Worm (Caenorhabditis elegans): ENCODE measurements around the gene T19C3.7.
A peak's percentile ranks its signal among the peaks of the same experiment; 100 is the strongest.

Gene T19C3.7

ce11 chrIII:668303-668893 lies 32.4 kb upstream of the T19C3.7 start, which contains the start of gene W02B3.3 (continued):
- peak; percentile 55 for TF ChIP-seq fos-1 (tag; optimal IDR thresholded peaks at IDR 0.05)
- no peak for TF ChIP-seq efl-3 (GFP tag; optimal IDR thresholded peaks at IDR 0.05)
- peak; percentile 86 for TF ChIP-seq unc-86 (tag; optimal IDR thresholded peaks at IDR 0.05)
- no peak for TF ChIP-seq mef-2 (tag; optimal IDR thresholded peaks at IDR 0.05)
- TF ChIP-seq isw-1 (GFP tag; IDR thresholded peaks at IDR 0.05): peak; percentile 66
- peak; percentile 42 to 70 for TF ChIP-seq lsy-2 (tag; optimal IDR thresholded peaks at IDR 0.05)
- peak; percentile 55 for TF ChIP-seq xbp-1 (tag; optimal IDR thresholded peaks at IDR 0.05)
- TF ChIP-seq tlp-1 (tag; optimal IDR thresholded peaks at IDR 0.05): no peak
- peak in 1 of 2 experiments; percentile 27 for TF ChIP-seq lin-35 (GFP tag; optimal IDR thresholded peaks at IDR 0.05)
- peak; percentile 48 for TF ChIP-seq ceh-8 (GFP tag; optimal IDR thresholded peaks at IDR 0.05)
- peak; percentile 79 for TF ChIP-seq snu-23 (GFP tag; optimal IDR thresholded peaks at IDR 0.05)
- peak; percentile 47 for TF ChIP-seq irx-1 (tag; optimal IDR thresholded peaks at IDR 0.05)
- peak; percentile 40 for TF ChIP-seq tbx-2 (tag; optimal IDR thresholded peaks at IDR 0.05)
- TF ChIP-seq aly-2 (tag; optimal IDR thresholded peaks at IDR 0.05): no peak
- TF ChIP-seq mab-9 (GFP tag; IDR thresholded peaks at IDR 0.05): peak; percentile 40; the same call in 1 of the 2 replicates
- TF ChIP-seq sptf-1 (tag; optimal IDR thresholded peaks at IDR 0.05): no peak
- TF ChIP-seq nhr-47 (tag; optimal IDR thresholded peaks at IDR 0.05): peak; percentile 79
- peak; percentile 96 for TF ChIP-seq lin-14 (GFP tag; optimal IDR thresholded peaks at IDR 0.05)
- TF ChIP-seq mdl-1 (tag; optimal IDR thresholded peaks at IDR 0.05): peak in 1 of 2 experiments; percentile 34
- TF ChIP-seq zip-4 (GFP tag; optimal IDR thresholded peaks at IDR 0.05): no peak
- TF ChIP-seq lir-3 (tag; optimal IDR thresholded peaks at IDR 0.05; ENCODE audit: poor library complexity): peak; percentile 40
- peak; percentile 50 for TF ChIP-seq ces-1 (GFP tag; optimal IDR thresholded peaks at IDR 0.05)

DNA sequence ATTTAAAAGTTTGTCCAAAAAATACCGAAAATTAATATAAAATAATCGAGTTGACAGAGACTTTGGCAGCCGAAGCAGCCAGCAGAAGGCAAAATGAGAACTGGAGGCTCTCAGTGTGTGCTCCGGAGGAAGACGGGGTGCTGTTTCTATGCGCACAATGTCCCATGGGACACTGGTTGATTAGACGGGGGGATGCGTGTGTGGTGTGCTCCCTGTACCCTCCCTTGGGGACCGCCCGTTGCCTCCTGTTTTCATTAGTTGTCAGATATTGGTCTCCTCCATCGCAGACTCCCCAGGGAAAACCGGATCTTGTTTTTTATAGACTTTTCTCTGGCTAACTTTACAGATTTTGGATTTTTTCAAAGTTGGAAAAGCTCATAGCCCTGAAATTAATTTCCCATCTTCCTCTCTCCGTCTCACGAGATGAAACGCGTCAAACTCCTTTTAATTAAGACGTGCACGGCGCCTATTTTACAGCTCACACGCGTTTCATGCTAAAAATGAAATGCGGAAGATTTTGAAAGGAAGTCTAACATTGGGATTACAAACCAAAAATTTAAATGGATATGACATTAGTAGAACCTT lies 29.3 kb upstream of the T19C3.7 start, which contains the start of gene C09F5.3:
Gene C09F5.3 (minus strand): TSS at position 94 of the 585 bp plus-strand sequence.
- TF ChIP-seq ceh-88 (GFP tag; IDR thresholded peaks at IDR 0.05) (no peak), nhr-28 (tag; optimal IDR thresholded peaks at IDR 0.05) (no peak), lin-15B (tag; optimal IDR thresholded peaks at IDR 0.05) (no peak), fkh-4 (tag; optimal IDR thresholded peaks at IDR 0.05; ENCODE audit: borderline replicate concordance) (no peak), nhr-77 (tag; optimal IDR thresholded peaks at IDR 0.05) (no peak)

ce11 chrIII:658357-658756 lies 22.4 kb upstream of the T19C3.7 start, which contains the start of gene C09F5.1:
C09F5.1 (plus strand) TSS chrIII:658709.
- TF ChIP-seq C34B4.2 (tag; optimal IDR thresholded peaks at IDR 0.05) (no peak), mef-2 (tag; optimal IDR thresholded peaks at IDR 0.05) (no peak), hpl-2 (GFP tag; optimal IDR thresholded peaks at IDR 0.05) (no peak), aly-2 (tag; optimal IDR thresholded peaks at IDR 0.05) (no peak), nhr-71 (tag; optimal IDR thresholded peaks at IDR 0.05) (peak; percentile 15), nhr-20 (tag; optimal IDR thresholded peaks at IDR 0.05) (peak; percentile 18), lin-14 (GFP tag; optimal IDR thresholded peaks at IDR 0.05) (peak; percentile 62), snu-23 (GFP tag; optimal IDR thresholded peaks at IDR 0.05) (peak; percentile 52), lsy-2 (tag; optimal IDR thresholded peaks at IDR 0.05) (peak in 1 of 2 experiments; percentile 16), lin-35 (GFP tag; optimal IDR thresholded peaks at IDR 0.05) (peak in 1 of 2 experiments; percentile 37), grh-1 (GFP tag; IDR thresholded peaks at IDR 0.05) (peak; percentile 81), blmp-1 (tag; optimal IDR thresholded peaks at IDR 0.05) (peak; percentile 66), ceh-82 (tag; optimal IDR thresholded peaks at IDR 0.05) (no peak), elt-3 (tag; optimal IDR thresholded peaks at IDR 0.05) (peak in 2 of 6 experiments; percentile 34 to 35), sup-37 (GFP tag; optimal IDR thresholded peaks at IDR 0.05) (no peak), nhr-85 (tag) (peak; percentile 60), efl-1 (optimal IDR thresholded peaks at IDR 0.05) (no peak), efl-1 (GFP tag; optimal IDR thresholded peaks at IDR 0.05 in 1 of 2) (peak in 1 of 2 experiments; percentile 45), fkh-8 (tag; optimal IDR thresholded peaks at IDR 0.05) (no peak), F16B12.6 (tag; optimal IDR thresholded peaks at IDR 0.05) (no peak), C16A3.4 (tag; optimal IDR thresholded peaks at IDR 0.05) (peak; percentile 24), nhr-47 (tag; optimal IDR thresholded peaks at IDR 0.05) (peak; percentile 1), nhr-90 (tag; optimal IDR thresholded peaks at IDR 0.05; ENCODE audit: poor library complexity) (peak; percentile 16), mab-9 (GFP tag; IDR thresholded peaks at IDR 0.05) (no peak)

Measured in whole organism, L1 larva.